Worm (Caenorhabditis elegans): ENCODE results near the gene AH9.3.

- no peak for TF ChIP-seq hmg-11 (tag; optimal IDR thresholded peaks at IDR 0.05)
- no peak for TF ChIP-seq sea-2 (GFP tag; optimal IDR thresholded peaks at IDR 0.05)
- peak; percentile 81 for TF ChIP-seq nhr-77 (tag; optimal IDR thresholded peaks at IDR 0.05)
Observed at ce11 chrX:2241147-2241798, 19.6 kb downstream of the AH9.3 start.
